Fruit fly (Drosophila melanogaster): Measurements from ENCODE around the gene CG7382.

DNA sequence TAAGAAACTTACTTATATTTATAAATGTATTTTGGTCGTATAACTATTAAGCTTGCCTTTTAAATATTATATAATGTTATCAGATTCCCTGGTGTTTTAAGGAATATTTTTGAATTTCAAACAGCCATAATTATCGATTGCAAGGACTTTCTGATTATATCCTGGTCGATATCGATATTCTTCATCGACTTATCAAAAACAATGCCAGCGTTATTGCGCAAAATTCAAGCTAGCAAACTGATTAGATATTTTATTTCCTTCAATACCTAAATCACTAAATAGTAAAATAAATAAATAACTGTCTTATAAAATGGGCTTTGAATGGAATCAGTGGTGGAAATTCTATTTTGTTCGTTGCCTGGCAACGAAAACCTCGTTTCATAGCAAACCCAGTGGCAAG is 2.3 kb downstream of the CG7382 start, which contains the start of gene CG14020:
- TF ChIP-seq Vsx2 (GFP tag; optimal IDR thresholded peaks at IDR 0.05; ENCODE audit: partially characterized antibody): no peak
- TF ChIP-seq Dfd (GFP tag; optimal IDR thresholded peaks at IDR 0.05): no peak
- TF ChIP-seq GATAd (GFP tag; optimal IDR thresholded peaks at IDR 0.05): no peak
- TF ChIP-seq fru (GFP tag; optimal IDR thresholded peaks at IDR 0.05): no peak
- TF ChIP-seq ey (GFP tag; optimal IDR thresholded peaks at IDR 0.05): no peak
- no peak for TF ChIP-seq Abd-B (GFP tag; optimal IDR thresholded peaks at IDR 0.05)
- TF ChIP-seq psq (GFP tag; optimal IDR thresholded peaks at IDR 0.05): no peak
- TF ChIP-seq tai (GFP tag; optimal IDR thresholded peaks at IDR 0.05): no peak
- no peak for TF ChIP-seq Mio (GFP tag; optimal IDR thresholded peaks at IDR 0.05)

Data from whole organism, wandering third instar larva.